Worm (Caenorhabditis elegans): ENCODE results near the gene F54D10.5.

DNA sequence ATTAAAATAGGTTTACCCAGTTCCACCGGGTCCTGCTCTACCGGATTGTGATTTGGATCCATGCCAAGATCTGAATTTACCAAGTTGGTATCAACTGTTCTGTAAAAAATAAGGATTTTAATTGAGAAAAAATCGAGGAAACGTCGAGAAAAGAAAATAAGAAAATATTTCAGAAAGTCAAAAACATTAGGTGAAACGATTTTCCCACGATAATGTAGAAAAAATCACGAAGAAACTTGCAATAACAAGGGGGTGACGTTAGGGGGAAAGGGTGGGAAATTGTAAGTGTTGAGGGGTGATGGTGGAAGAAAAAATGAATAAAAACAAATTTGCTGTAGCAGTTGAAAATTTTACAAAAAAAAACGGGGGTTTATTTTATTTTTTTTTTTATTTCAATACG lies 34.8 kb downstream of the F54D10.5 start, which contains the start of gene T24E12.10:
- no peak for TF ChIP-seq lin-13 (GFP tag; optimal IDR thresholded peaks at IDR 0.05)
- TF ChIP-seq madf-9 (GFP tag; conservative IDR thresholded peaks at IDR 0.05), result no peak
- no peak for TF ChIP-seq arid-1 (GFP tag; conservative IDR thresholded peaks at IDR 0.05)
- TF ChIP-seq nhr-6 (tag; optimal IDR thresholded peaks at IDR 0.05), result no peak
- TF ChIP-seq spr-1 (tag; optimal IDR thresholded peaks at IDR 0.05), result no peak
- no peak for TF ChIP-seq lim-7 (GFP tag; IDR thresholded peaks at IDR 0.05)
- no peak for TF ChIP-seq zfp-3 (GFP tag; conservative IDR thresholded peaks at IDR 0.05)
- no peak for TF ChIP-seq mep-1 (tag; optimal IDR thresholded peaks at IDR 0.05)
- no peak for TF ChIP-seq ama-1 (optimal IDR thresholded peaks at IDR 0.05)
- no peak for TF ChIP-seq D1046.2 (GFP tag; IDR thresholded peaks at IDR 0.05)
- no peak for TF ChIP-seq nhr-11 (tag; optimal IDR thresholded peaks at IDR 0.05)
- TF ChIP-seq pqm-1 (tag; optimal IDR thresholded peaks at IDR 0.05), result no peak
